Fruit fly (Drosophila melanogaster) whole organism, embryonic: ENCODE data around the gene CG31454.

ENCODE experiments used
- CG13287 ChIP-seq: fragments of 200-800 bp; sonication (Bioruptor generic); IDR thresholded peaks from 2 replicates; pipeline ENCODE4 v1.3.6; 2022; ENCODE audit warnings: missing biosample characterization, missing genetic modification characterization; ENCODE audit not compliant: partially characterized antibody
- CG30431 ChIP-seq: fragments of 200-800 bp; sonication (Bioruptor generic); optimal IDR thresholded peaks from 2 replicates; lab custom pipeline; 2017; ENCODE audit warnings: missing biosample characterization, missing genetic modification characterization
- Chrac-16 ChIP-seq: fragments of 200-800 bp; sonication (Bioruptor generic); optimal IDR thresholded peaks from 3 replicates; lab custom pipeline; 2016; ENCODE audit warnings: missing biosample characterization, missing genetic modification characterization
- Dad ChIP-seq: fragments of 200-800 bp; sonication (Bioruptor generic); optimal IDR thresholded peaks from 3 replicates; lab custom pipeline; 2016; ENCODE audit warnings: missing biosample characterization, missing genetic modification characterization
- Hr78 ChIP-seq, 2 experiments: fragments of 200-800 bp in 1 of 2; fragments of >200 bp in 1 of 2; sonication (Bioruptor generic) in 1 of 2; optimal IDR thresholded peaks; 2 replicates each; lab custom pipeline; 2017 to 2019; ENCODE audit warnings: missing biosample characterization in 2 of 2, missing genetic modification characterization in 2 of 2, mild to moderate bottlenecking in 1 of 2, moderate library complexity in 1 of 2
- Kr ChIP-seq: fragments of 200-800 bp; sonication (Bioruptor generic); optimal IDR thresholded peaks from 2 replicates; lab custom pipeline; 2017; ENCODE audit warnings: missing biosample characterization, mild to moderate bottlenecking, missing genetic modification characterization
- bsh ChIP-seq, 2 experiments: fragments of 200-800 bp; sonication (Bioruptor generic); optimal IDR thresholded peaks; 2 replicates each; lab custom pipeline; 2017 to 2018; ENCODE audit warnings: mild to moderate bottlenecking in 2 of 2, missing biosample characterization in 2 of 2, missing genetic modification characterization in 2 of 2, moderate library complexity in 1 of 2
- caup ChIP-seq: fragments of 200-800 bp; sonication (Bioruptor generic); optimal IDR thresholded peaks from 3 replicates; lab custom pipeline; 2017; ENCODE audit warnings: missing biosample characterization, mild to moderate bottlenecking, missing genetic modification characterization, moderate library complexity; ENCODE audit not compliant: severe bottlenecking
- lilli ChIP-seq: fragments of 200-800 bp; sonication (Bioruptor generic); optimal IDR thresholded peaks from 3 replicates; lab custom pipeline; 2016; ENCODE audit warnings: missing biosample characterization, missing genetic modification characterization
- lov ChIP-seq, 2 experiments: fragments of 200-800 bp in 1 of 2; fragments of >200 bp in 1 of 2; sonication (Bioruptor generic) in 1 of 2; IDR thresholded peaks in 1 of 2; optimal IDR thresholded peaks in 1 of 2; 2 replicates in 1 of 2; 3 replicates in 1 of 2; pipeline versions ENCODE4 v1.3.6 to Lab custom; 2017 to 2022; ENCODE audit warnings: missing biosample characterization in 1 of 2, missing genetic modification characterization in 1 of 2
- pnt ChIP-seq: fragments of 200-800 bp; sonication (Bioruptor generic); optimal IDR thresholded peaks from 3 replicates; lab custom pipeline; 2016; ENCODE audit warnings: missing biosample characterization, missing genetic modification characterization
- sim ChIP-seq: fragments of 200-800 bp; sonication (Bioruptor generic); IDR thresholded peaks from 2 replicates; pipeline ENCODE4 v1.3.6; 2022; ENCODE audit warnings: missing biosample characterization, missing genetic modification characterization
- sqz ChIP-seq: fragments of 200-800 bp; sonication (Bioruptor generic); optimal IDR thresholded peaks from 3 replicates; lab custom pipeline; 2018; ENCODE audit warnings: missing biosample characterization, mild to moderate bottlenecking, missing genetic modification characterization

DNA sequence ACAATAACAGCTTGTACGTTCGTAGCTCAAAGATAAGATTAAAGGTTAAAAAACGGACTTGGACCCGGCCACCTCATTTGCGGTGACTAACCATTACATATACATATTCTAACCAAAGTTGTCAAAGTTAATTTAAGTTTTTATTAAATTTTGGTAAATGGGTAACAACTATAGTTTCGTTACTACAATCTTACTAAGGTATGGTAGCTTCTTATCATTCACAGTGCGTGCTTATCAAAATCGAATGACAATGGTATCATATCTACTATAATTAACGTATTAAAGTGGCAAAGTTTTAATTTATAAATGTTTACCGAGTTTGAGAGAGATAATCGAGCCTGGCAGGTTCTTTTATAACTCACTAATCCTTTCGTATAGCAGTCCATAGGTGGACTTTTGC lies 2.3 kb upstream of the CG31454 start:
- TF ChIP-seq lov (optimal IDR thresholded peaks at IDR 0.05; lab: Kevin White, UChicago) (no peak), lov (GFP tag; IDR thresholded peaks at IDR 0.05; lab: Robert Waterston, UW) (no peak), Kr (GFP tag; lab: Kevin White, UChicago) (no peak), Chrac-16 (GFP tag; lab: Kevin White, UChicago) (no peak), bsh (GFP tag; optimal IDR thresholded peaks at IDR 0.05; lab: Kevin White, UChicago) (no peak), lilli (GFP tag; lab: Kevin White, UChicago) (no peak), Hr78 (GFP tag; optimal IDR thresholded peaks at IDR 0.05; lab: Kevin White, UChicago) (no peak), CG13287 (GFP tag; lab: Robert Waterston, UW) (no peak), Dad (GFP tag; lab: Kevin White, UChicago) (no peak), pnt (GFP tag; lab: Kevin White, UChicago) (no peak), caup (GFP tag; lab: Kevin White, UChicago) (no peak), CG30431 (GFP tag; lab: Kevin White, UChicago) (no peak), sim (GFP tag; lab: Robert Waterston, UW) (no peak), sqz (GFP tag; lab: Kevin White, UChicago) (no peak)
